Fruit fly (Drosophila melanogaster) whole organism, embryonic: Measurements from ENCODE around the gene His3.3A.

Source experiments
- CG10543 ChIP-seq: fragments of 200-800 bp; sonication (Bioruptor generic); optimal IDR thresholded peaks from 3 replicates; lab custom pipeline; 2017; ENCODE audit warnings: missing biosample characterization, mild to moderate bottlenecking, missing genetic modification characterization, moderate library complexity
- CG12071 ChIP-seq: fragments of 200-800 bp; sonication (Bioruptor generic); optimal IDR thresholded peaks from 3 replicates; lab custom pipeline; 2018; ENCODE audit warnings: missing biosample characterization, mild to moderate bottlenecking, missing genetic modification characterization
- CG12391 ChIP-seq: fragments of 200-800 bp; sonication (Bioruptor generic); optimal IDR thresholded peaks from 3 replicates; lab custom pipeline; 2018; ENCODE audit warnings: missing biosample characterization, mild to moderate bottlenecking, missing genetic modification characterization, moderate library complexity
- CG13296 ChIP-seq: fragments of 200-800 bp; sonication (Bioruptor generic); optimal IDR thresholded peaks from 3 replicates; lab custom pipeline; 2018; ENCODE audit warnings: missing biosample characterization, mild to moderate bottlenecking, missing genetic modification characterization
- CG13894 ChIP-seq: fragments of 200-800 bp; sonication (Bioruptor generic); optimal IDR thresholded peaks from 3 replicates; lab custom pipeline; 2018; ENCODE audit warnings: missing biosample characterization, mild to moderate bottlenecking, missing genetic modification characterization, moderate library complexity
- CG1603 ChIP-seq: fragments of 200-800 bp; sonication (Bioruptor generic); optimal IDR thresholded peaks from 2 replicates; lab custom pipeline; 2019; ENCODE audit warnings: missing biosample characterization, mild to moderate bottlenecking, missing genetic modification characterization, moderate library complexity
- CG17568 ChIP-seq: fragments of 200-800 bp; sonication (Bioruptor generic); optimal IDR thresholded peaks from 2 replicates; lab custom pipeline; 2018; ENCODE audit warnings: missing biosample characterization, mild to moderate bottlenecking, missing genetic modification characterization, moderate library complexity
- CG17802 ChIP-seq: fragments of 200-800 bp; sonication (Bioruptor generic); optimal IDR thresholded peaks from 2 replicates; lab custom pipeline; 2018; ENCODE audit warnings: missing biosample characterization, mild to moderate bottlenecking, missing genetic modification characterization, moderate library complexity
- CG17829 ChIP-seq: fragments of 200-800 bp; optimal IDR thresholded peaks from 2 replicates; lab custom pipeline; 2019; ENCODE audit warnings: missing biosample characterization, mild to moderate bottlenecking, missing genetic modification characterization, moderate library complexity
- CG17912 ChIP-seq: fragments of 200-800 bp; sonication (Bioruptor generic); optimal IDR thresholded peaks from 2 replicates; lab custom pipeline; 2018; ENCODE audit warnings: missing biosample characterization, mild to moderate bottlenecking, missing genetic modification characterization
- CG18764 ChIP-seq: fragments of 200-800 bp; sonication (Bioruptor generic); optimal IDR thresholded peaks from 3 replicates; lab custom pipeline; 2016; ENCODE audit warnings: missing biosample characterization, missing genetic modification characterization
- CG31365 ChIP-seq: fragments of 200-800 bp; sonication (Bioruptor generic); optimal IDR thresholded peaks from 2 replicates; lab custom pipeline; 2018; ENCODE audit warnings: missing biosample characterization, mild to moderate bottlenecking, missing genetic modification characterization
- CG34376 ChIP-seq: fragments of 200-800 bp; sonication (Bioruptor generic); optimal IDR thresholded peaks from 2 replicates; lab custom pipeline; 2018; ENCODE audit warnings: missing biosample characterization, mild to moderate bottlenecking, missing genetic modification characterization
- CG3726 ChIP-seq: fragments of 200-800 bp; sonication (Bioruptor generic); IDR thresholded peaks from 3 replicates; pipeline ENCODE4, ENCODE4 v1.3.6; 2022; ENCODE audit warnings: missing biosample characterization, missing genetic modification characterization
- CG42726 ChIP-seq: fragments of 200-800 bp; sonication (Bioruptor generic); IDR thresholded peaks from 2 replicates; pipeline ENCODE4 v1.3.6; 2022; ENCODE audit warnings: missing biosample characterization, missing genetic modification characterization; ENCODE audit not compliant: partially characterized antibody
- CG4404 ChIP-seq: fragments of 200-800 bp; sonication (Bioruptor generic); IDR thresholded peaks from 2 replicates; pipeline ENCODE4 v1.3.6; 2022; ENCODE audit warnings: missing biosample characterization, missing genetic modification characterization
- CG4730 ChIP-seq: fragments of 200-800 bp; sonication (Bioruptor generic); IDR thresholded peaks from 2 replicates; pipeline ENCODE4 v1.3.6; 2022; ENCODE audit warnings: missing biosample characterization, missing genetic modification characterization
- CG9727 ChIP-seq: fragments of 200-800 bp; sonication (Bioruptor generic); optimal IDR thresholded peaks from 3 replicates; lab custom pipeline; 2017; ENCODE audit warnings: missing biosample characterization, mild to moderate bottlenecking, missing genetic modification characterization
- CHES-1-like ChIP-seq: fragments of 200-800 bp; sonication (Bioruptor generic); optimal IDR thresholded peaks from 2 replicates; lab custom pipeline; 2016; ENCODE audit warnings: missing biosample characterization, missing genetic modification characterization
- Dip3 ChIP-seq: fragments of 200-800 bp; sonication (Bioruptor generic); optimal IDR thresholded peaks from 3 replicates; lab custom pipeline; 2016; ENCODE audit warnings: missing biosample characterization, missing genetic modification characterization
- E2f1 ChIP-seq: fragments of 200-800 bp; sonication (Bioruptor generic); IDR thresholded peaks from 2 replicates; pipeline ENCODE4 v1.3.6; 2022; ENCODE audit warnings: missing biosample characterization, missing genetic modification characterization
- Fer1 ChIP-seq: fragments of 200-800 bp; sonication (Bioruptor generic); optimal IDR thresholded peaks from 2 replicates; lab custom pipeline; 2017; ENCODE audit warnings: missing biosample characterization, mild to moderate bottlenecking, missing genetic modification characterization
- H15 ChIP-seq: fragments of 200-800 bp; sonication (Bioruptor generic); IDR thresholded peaks from 3 replicates; pipeline ENCODE4 v1.3.6; 2022; ENCODE audit warnings: missing biosample characterization, missing genetic modification characterization
- Kr ChIP-seq: fragments of 200-800 bp; sonication (Bioruptor generic); optimal IDR thresholded peaks from 2 replicates; lab custom pipeline; 2017; ENCODE audit warnings: missing biosample characterization, mild to moderate bottlenecking, missing genetic modification characterization
- Med ChIP-seq: fragments of 200-800 bp; sonication (Bioruptor generic); peaks from one replicate; lab custom pipeline; 2016; ENCODE audit warnings: missing biosample characterization, missing genetic modification characterization, mild to moderate bottlenecking, inconsistent platforms, moderate library complexity
- Mrtf ChIP-seq: fragments of 200-800 bp; sonication (Bioruptor generic); IDR thresholded peaks from 3 replicates; pipeline ENCODE4 v1.3.6; 2022; ENCODE audit warnings: missing biosample characterization, missing genetic modification characterization
- Optix ChIP-seq: fragments of 200-800 bp; sonication (Bioruptor generic); IDR thresholded peaks from 3 replicates; pipeline ENCODE4 v1.3.6; 2022; ENCODE audit warnings: missing biosample characterization, missing genetic modification characterization
- Rx ChIP-seq: fragments of 200-800 bp; sonication (Bioruptor generic); IDR thresholded peaks from 2 replicates; pipeline ENCODE4 v1.3.6; 2022; ENCODE audit warnings: missing biosample characterization, missing genetic modification characterization
- Side ChIP-seq: fragments of 200-800 bp; sonication (Bioruptor generic); optimal IDR thresholded peaks from 2 replicates; lab custom pipeline; 2016; ENCODE audit warnings: missing biosample characterization, missing genetic modification characterization
- Xrp1 ChIP-seq: fragments of 200-800 bp; sonication (Bioruptor generic); IDR thresholded peaks from 2 replicates; pipeline ENCODE4 v1.3.6; 2022; ENCODE audit warnings: missing biosample characterization, missing genetic modification characterization
- aop ChIP-seq: fragments of 200-800 bp; sonication (Bioruptor generic); IDR thresholded peaks from 2 replicates; pipeline ENCODE4 v1.3.6; 2022; ENCODE audit warnings: missing biosample characterization, missing genetic modification characterization
- bigmax ChIP-seq: fragments of 200-800 bp; sonication (Bioruptor generic); optimal IDR thresholded peaks from 2 replicates; lab custom pipeline; 2018; ENCODE audit warnings: missing biosample characterization, mild to moderate bottlenecking, missing genetic modification characterization
- caup ChIP-seq: fragments of 200-800 bp; sonication (Bioruptor generic); optimal IDR thresholded peaks from 3 replicates; lab custom pipeline; 2017; ENCODE audit warnings: missing biosample characterization, mild to moderate bottlenecking, missing genetic modification characterization, moderate library complexity; ENCODE audit not compliant: severe bottlenecking
- croc ChIP-seq: fragments of 200-800 bp; sonication (Bioruptor generic); conservative IDR thresholded peaks from 3 replicates; pipeline ENCODE4 v1.3.6; 2022; ENCODE audit warnings: missing biosample characterization, missing genetic modification characterization
- crp ChIP-seq, 2 experiments: fragments of 200-800 bp; sonication (Bioruptor generic); optimal IDR thresholded peaks; 2 replicates in 1 of 2; 3 replicates in 1 of 2; lab custom pipeline; 2017; ENCODE audit warnings: missing biosample characterization in 2 of 2, missing genetic modification characterization in 2 of 2, mild to moderate bottlenecking in 1 of 2, moderate library complexity in 1 of 2
- cwo ChIP-seq: fragments of 200-800 bp; sonication (Bioruptor generic); optimal IDR thresholded peaks from 3 replicates; lab custom pipeline; 2017; ENCODE audit warnings: missing biosample characterization, missing genetic modification characterization, mild to moderate bottlenecking, moderate library complexity, missing genetic modification reagents
- dmrt99B ChIP-seq: fragments of 200-800 bp; sonication (Bioruptor generic); optimal IDR thresholded peaks from 2 replicates; lab custom pipeline; 2018; ENCODE audit warnings: missing biosample characterization, mild to moderate bottlenecking, missing genetic modification characterization, moderate library complexity
- fd3F ChIP-seq: fragments of 200-800 bp; sonication (Bioruptor generic); optimal IDR thresholded peaks from 2 replicates; lab custom pipeline; 2018; ENCODE audit warnings: missing biosample characterization, mild to moderate bottlenecking, missing genetic modification characterization, moderate library complexity
- ham ChIP-seq: fragments of 200-800 bp; sonication (Bioruptor generic); IDR thresholded peaks from 2 replicates; pipeline ENCODE4 v1.3.6; 2022; ENCODE audit warnings: missing biosample characterization, missing genetic modification characterization
- jigr1 ChIP-seq: fragments of 200-800 bp; sonication (Bioruptor generic); IDR thresholded peaks from 3 replicates; pipeline ENCODE4 v1.3.6; 2022; ENCODE audit warnings: missing biosample characterization, missing genetic modification characterization
- kah ChIP-seq: fragments of 200-800 bp; sonication (Bioruptor generic); optimal IDR thresholded peaks from 2 replicates; lab custom pipeline; 2018; ENCODE audit warnings: missing biosample characterization, mild to moderate bottlenecking, missing genetic modification characterization
- nom ChIP-seq: fragments of 200-800 bp; sonication (Bioruptor generic); optimal IDR thresholded peaks from 2 replicates; lab custom pipeline; 2017; ENCODE audit warnings: missing biosample characterization, missing genetic modification characterization, mild to moderate bottlenecking, moderate library complexity, missing genetic modification reagents
- onecut ChIP-seq: fragments of 200-800 bp; sonication (Bioruptor generic); IDR thresholded peaks from 2 replicates; pipeline ENCODE4 v1.3.6; 2022; ENCODE audit warnings: missing biosample characterization, missing genetic modification characterization
- phol ChIP-seq: fragments of 200-800 bp; sonication (Bioruptor generic); optimal IDR thresholded peaks from 3 replicates; lab custom pipeline; 2018; ENCODE audit warnings: missing biosample characterization, mild to moderate bottlenecking, missing genetic modification characterization, moderate library complexity
- prd ChIP-seq, 3 experiments: fragments of >200 bp in 2 of 3; fragments of 200-800 bp in 1 of 3; sonication (Bioruptor generic) in 1 of 3; optimal IDR thresholded peaks in 2 of 3; IDR thresholded peaks in 1 of 3; 2 replicates in 2 of 3; 3 replicates in 1 of 3; pipeline versions ENCODE4 v1.3.6 to Lab custom; 2017 to 2022; ENCODE audit warnings: missing biosample characterization in 1 of 3, missing genetic modification characterization in 1 of 3
- pum ChIP-seq: fragments of 200-800 bp; sonication (Bioruptor generic); optimal IDR thresholded peaks from 2 replicates; lab custom pipeline; 2016; ENCODE audit warnings: missing biosample characterization, missing genetic modification characterization
- sim ChIP-seq: fragments of 200-800 bp; sonication (Bioruptor generic); IDR thresholded peaks from 2 replicates; pipeline ENCODE4 v1.3.6; 2022; ENCODE audit warnings: missing biosample characterization, missing genetic modification characterization
- stc ChIP-seq: fragments of 200-800 bp; sonication (Bioruptor generic); IDR thresholded peaks from 2 replicates; pipeline ENCODE4 v1.3.6; 2022; ENCODE audit warnings: missing biosample characterization, missing genetic modification characterization
- toy ChIP-seq: fragments of 200-800 bp; sonication (Bioruptor generic); IDR thresholded peaks from 2 replicates; pipeline ENCODE4 v1.3.6; 2022; ENCODE audit warnings: missing biosample characterization, missing genetic modification characterization
- unpg ChIP-seq: fragments of 200-800 bp; sonication (Bioruptor generic); optimal IDR thresholded peaks from 3 replicates; lab custom pipeline; 2018; ENCODE audit warnings: missing biosample characterization, mild to moderate bottlenecking, missing genetic modification characterization, moderate library complexity

The His3.3A gene

dm6 chr2L:5096761-5097160, 41.9 kb downstream of the His3.3A start (continued):
- no peak for TF ChIP-seq H15 (GFP tag; lab: Robert Waterston, UW)
- peak; percentile 8 for TF ChIP-seq fd3F (GFP tag; lab: Kevin White, UChicago)
- no peak for TF ChIP-seq jigr1 (GFP tag; lab: Robert Waterston, UW)
- peak; percentile 55 for TF ChIP-seq nom (GFP tag; lab: Kevin White, UChicago)
- peak; percentile 86 for TF ChIP-seq CG12071 (GFP tag; lab: Kevin White, UChicago)
- TF ChIP-seq phol (tag; lab: Kevin White, UChicago), result no peak
- TF ChIP-seq Rx, result no peak
- no peak for TF ChIP-seq E2f1 (GFP tag; lab: Robert Waterston, UW)
- peak; percentile 41 for TF ChIP-seq kah
- TF ChIP-seq croc, result no peak
- TF ChIP-seq caup (GFP tag; lab: Kevin White, UChicago), result peak; percentile 72
- TF ChIP-seq CG34376 (GFP tag; lab: Kevin White, UChicago), result peak; percentile 91
- TF ChIP-seq CG17568 (GFP tag; lab: Kevin White, UChicago), result peak; percentile 24
- TF ChIP-seq ham, result no peak
- peak; percentile 6 for TF ChIP-seq dmrt99B (tag; lab: Kevin White, UChicago)
- no peak for TF ChIP-seq CG17802 (tag; lab: Kevin White, UChicago)
- peak; percentile 9 for TF ChIP-seq CG9727 (GFP tag; lab: Kevin White, UChicago)
- no peak for TF ChIP-seq Kr (GFP tag; lab: Kevin White, UChicago)
- TF ChIP-seq CG3726, result no peak
- TF ChIP-seq toy, result no peak
- peak; percentile 86 for TF ChIP-seq Fer1 (GFP tag; lab: Kevin White, UChicago)
- TF ChIP-seq prd (optimal IDR thresholded peaks at IDR 0.05; lab: Kevin White, UChicago), result no peak
- no peak for TF ChIP-seq prd (GFP tag; IDR thresholded peaks at IDR 0.05; lab: Robert Waterston, UW)
- no peak for TF ChIP-seq Optix
- TF ChIP-seq CG17912 (GFP tag; lab: Kevin White, UChicago), result peak; percentile 2
- TF ChIP-seq unpg (GFP tag; lab: Kevin White, UChicago), result peak; percentile 24
- peak; percentile 55; the same call in 1 of the 2 replicates for TF ChIP-seq sim (GFP tag; lab: Robert Waterston, UW)
- peak; percentile 80 for TF ChIP-seq Med (GFP tag; lab: Kevin White, UChicago)
- no peak for TF ChIP-seq CG4730 (GFP tag; lab: Robert Waterston, UW)
- TF ChIP-seq CG12391 (tag; lab: Kevin White, UChicago), result no peak
- no peak for TF ChIP-seq CG1603 (tag; lab: Kevin White, UChicago)
- peak; percentile 98 for TF ChIP-seq onecut (GFP tag; lab: Robert Waterston, UW)
- TF ChIP-seq CG17829 (tag; lab: Kevin White, UChicago), result no peak
- TF ChIP-seq bigmax (GFP tag; lab: Kevin White, UChicago), result no peak
- no peak for TF ChIP-seq CG42726
- TF ChIP-seq CG13296 (GFP tag; lab: Kevin White, UChicago), result peak; percentile 78
- TF ChIP-seq CG4404 (GFP tag; lab: Robert Waterston, UW), result no peak
- TF ChIP-seq CG10543 (GFP tag; lab: Kevin White, UChicago), result peak; percentile 56
- no peak for TF ChIP-seq Xrp1 (GFP tag; lab: Robert Waterston, UW)
- TF ChIP-seq stc (GFP tag; lab: Robert Waterston, UW), result 0 out of 2 replicates have a peak, but pooled peaks have one; percentile 29
- TF ChIP-seq aop (GFP tag; lab: Robert Waterston, UW), result no peak
- TF ChIP-seq cwo (GFP tag; lab: Kevin White, UChicago), result peak; percentile 39
- no peak for TF ChIP-seq pum (GFP tag; lab: Kevin White, UChicago)
- TF ChIP-seq Mrtf, result no peak
- TF ChIP-seq CG13894, result peak; percentile 61
- no peak for TF ChIP-seq CG18764 (GFP tag; lab: Kevin White, UChicago)
- TF ChIP-seq Side, result no peak
- TF ChIP-seq CG31365 (tag; lab: Kevin White, UChicago), result peak; percentile 69
- TF ChIP-seq crp (GFP tag; optimal IDR thresholded peaks at IDR 0.05; lab: Kevin White, UChicago), result no peak
- TF ChIP-seq Dip3, result no peak
- no peak for TF ChIP-seq CHES-1-like (GFP tag; lab: Kevin White, UChicago)
